Worm (Caenorhabditis elegans): ENCODE measurements around the gene elo-5.

ce11 chrIV:5377062-5377461 is at the start of gene elo-5:
- TF ChIP-seq ama-1 (optimal IDR thresholded peaks at IDR 0.05), result no peak
- no peak for TF ChIP-seq odd-2 (tag; optimal IDR thresholded peaks at IDR 0.05)
- TF ChIP-seq gmeb-2 (tag; optimal IDR thresholded peaks at IDR 0.05), result no peak
- TF ChIP-seq hlh-6 (tag; optimal IDR thresholded peaks at IDR 0.05), result no peak
- TF ChIP-seq pha-4 (tag; optimal IDR thresholded peaks at IDR 0.05), result no peak
- no peak for TF ChIP-seq tbx-2 (tag; optimal IDR thresholded peaks at IDR 0.05)
